Fruit fly (Drosophila melanogaster): ENCODE data around the gene CG12684.
A peak's percentile ranks its signal among the peaks of the same experiment; 100 is the strongest.

The CG12684 gene

dm6 chrX:4596467-4597183 lies 24.9 kb upstream of the CG12684 start (continued):
- TF ChIP-seq jigr1 (GFP tag; IDR thresholded peaks at IDR 0.05) (no peak), CG9727 (GFP tag; optimal IDR thresholded peaks at IDR 0.05) (no peak), CG15073 (GFP tag; optimal IDR thresholded peaks at IDR 0.05) (no peak), phol (tag; optimal IDR thresholded peaks at IDR 0.05) (peak; percentile 2), aop (GFP tag; IDR thresholded peaks at IDR 0.05) (no peak), CG18476 (GFP tag; optimal IDR thresholded peaks at IDR 0.05) (no peak), CG13296 (GFP tag; optimal IDR thresholded peaks at IDR 0.05) (no peak), Six4 (GFP tag; optimal IDR thresholded peaks at IDR 0.05) (no peak), CG12104 (GFP tag; optimal IDR thresholded peaks at IDR 0.05) (no peak), Nf-YB (GFP tag; optimal IDR thresholded peaks at IDR 0.05) (peak; percentile 96), Bteb2 (GFP tag; optimal IDR thresholded peaks at IDR 0.05) (no peak), otp (GFP tag; IDR thresholded peaks at IDR 0.05) (no peak), CG2116 (GFP tag; optimal IDR thresholded peaks at IDR 0.05) (no peak), CG8944 (GFP tag; optimal IDR thresholded peaks at IDR 0.05) (no peak), sqz (GFP tag; optimal IDR thresholded peaks at IDR 0.05) (peak; percentile 72), Adf1 (GFP tag; IDR thresholded peaks at IDR 0.05) (peak; percentile 41), CG9609 (GFP tag; optimal IDR thresholded peaks at IDR 0.05) (no peak), kni (GFP tag; optimal IDR thresholded peaks at IDR 0.05) (peak; percentile 19), eve (GFP tag; optimal IDR thresholded peaks at IDR 0.05) (peak in 1 of 2 experiments; percentile 24), ken (GFP tag; IDR thresholded peaks at IDR 0.05) (no peak), Neu2 (GFP tag; optimal IDR thresholded peaks at IDR 0.05; ENCODE audit: borderline replicate concordance) (no peak), abd-A (tag; optimal IDR thresholded peaks at IDR 0.05) (peak; percentile 41), CG15696 (tag; optimal IDR thresholded peaks at IDR 0.05) (no peak), Asciz (GFP tag; optimal IDR thresholded peaks at IDR 0.05) (no peak), CG10543 (GFP tag; optimal IDR thresholded peaks at IDR 0.05) (peak; percentile 51), CG11504 (tag; optimal IDR thresholded peaks at IDR 0.05) (no peak), bigmax (GFP tag; optimal IDR thresholded peaks at IDR 0.05) (no peak), CG12236 (GFP tag; optimal IDR thresholded peaks at IDR 0.05) (no peak), oc (tag; optimal IDR thresholded peaks at IDR 0.05) (no peak), lola (GFP tag; optimal IDR thresholded peaks at IDR 0.05) (no peak), fd102C (GFP tag; optimal IDR thresholded peaks at IDR 0.05) (no peak), CG6854 (GFP tag; optimal IDR thresholded peaks at IDR 0.05) (no peak), CG4424 (GFP tag; optimal IDR thresholded peaks at IDR 0.05) (no peak), D19B (GFP tag; optimal IDR thresholded peaks at IDR 0.05) (no peak), Lim3 (GFP tag; IDR thresholded peaks at IDR 0.05) (no peak), Med (GFP tag) (peak; percentile 3), D19A (tag; optimal IDR thresholded peaks at IDR 0.05) (no peak), CG32767 (GFP tag; IDR thresholded peaks at IDR 0.05) (peak; percentile 54; the same call in 1 of the 2 replicates), Sry-β (GFP tag; optimal IDR thresholded peaks at IDR 0.05) (no peak), gcm (GFP tag; optimal IDR thresholded peaks at IDR 0.05) (peak; percentile 32), sima (GFP tag; optimal IDR thresholded peaks at IDR 0.05) (no peak), Trl (optimal IDR thresholded peaks at IDR 0.05) (peak; percentile 64 to 72), Trl (GFP tag; optimal IDR thresholded peaks at IDR 0.05) (no peak), Mrtf (GFP tag; IDR thresholded peaks at IDR 0.05) (no peak)

Measured in whole organism, embryonic.